Worm (Caenorhabditis elegans): ENCODE data around the gene F31F6.1.

DNA sequence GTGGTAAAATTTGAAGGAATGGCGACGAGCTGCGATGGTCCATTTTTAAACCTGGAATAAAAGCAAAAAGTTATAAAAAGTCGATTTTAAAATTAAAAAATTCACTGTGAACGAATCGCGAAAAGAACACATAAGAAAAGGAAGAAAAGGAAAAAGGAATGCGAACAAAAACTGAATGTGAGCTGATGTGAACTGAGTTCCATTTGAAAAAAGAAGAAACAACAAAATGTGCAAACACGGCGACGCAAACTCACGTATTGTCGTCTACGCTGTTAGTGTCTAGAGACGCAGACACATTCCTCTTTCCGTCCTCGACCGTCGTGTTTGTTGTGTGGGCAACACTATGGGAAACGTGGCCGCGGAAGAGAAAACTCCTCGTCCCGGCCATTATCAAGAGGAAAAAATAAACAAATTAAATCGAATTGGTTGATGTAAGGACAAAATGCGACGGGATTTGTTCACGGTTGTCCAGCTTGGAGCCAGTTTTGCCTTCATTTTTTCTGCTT lies 14.3 kb downstream of the F31F6.1 start, which contains the start of the genes C27C12.1 and C27C12.4:
- TF ChIP-seq hmbx-1 (tag; optimal IDR thresholded peaks at IDR 0.05): no peak
- TF ChIP-seq ama-1 (optimal IDR thresholded peaks at IDR 0.05): no peak
- no peak for TF ChIP-seq B0310.2 (tag; optimal IDR thresholded peaks at IDR 0.05)
- TF ChIP-seq pes-1 (GFP tag; IDR thresholded peaks at IDR 0.05): no peak
- TF ChIP-seq hnd-1 (tag; optimal IDR thresholded peaks at IDR 0.05): no peak
- TF ChIP-seq aly-1 (tag; optimal IDR thresholded peaks at IDR 0.05): no peak
- TF ChIP-seq tbx-11 (GFP tag; IDR thresholded peaks at IDR 0.05): no peak
